Fruit fly (Drosophila melanogaster): ENCODE results near the gene Rcd-1.

dm6 chrX:19621145-19621544 is 17.4 kb upstream of the Rcd-1 start, which contains the start of gene CG14221:
- no peak for TF ChIP-seq CG8478 (optimal IDR thresholded peaks at IDR 0.05)
- TF ChIP-seq pan (optimal IDR thresholded peaks at IDR 0.05): no peak
- TF ChIP-seq Dll (optimal IDR thresholded peaks at IDR 0.05): no peak
- TF ChIP-seq psq (optimal IDR thresholded peaks at IDR 0.05): no peak
- TF ChIP-seq EcR (GFP tag; optimal IDR thresholded peaks at IDR 0.05): no peak

Data from whole organism.